Fruit fly (Drosophila melanogaster): ENCODE results near the gene CG7333.

Gene CG7333

DNA sequence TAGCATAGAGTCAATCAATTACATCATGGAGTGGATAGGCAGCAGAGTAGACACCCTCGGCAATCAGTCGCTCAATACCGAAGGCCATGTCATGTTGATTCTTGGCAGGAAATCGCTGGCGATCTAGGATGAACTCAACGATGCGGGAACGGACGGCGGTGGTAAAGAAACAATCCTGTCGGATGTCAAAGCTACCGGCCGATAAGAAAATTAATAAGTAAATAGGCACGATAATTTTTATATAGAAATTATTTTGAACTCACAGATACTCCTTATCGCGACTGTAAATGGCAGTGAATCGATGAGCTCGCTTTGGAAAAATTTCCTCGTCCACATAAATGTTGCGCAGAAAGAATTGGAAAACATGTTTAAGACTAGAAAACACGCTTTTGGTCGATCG is 37.6 kb downstream of the CG7333 start:
- no peak for TF ChIP-seq CG14655 (GFP tag; optimal IDR thresholded peaks at IDR 0.05)
- no peak for TF ChIP-seq CG10348 (GFP tag; IDR thresholded peaks at IDR 0.05)
- TF ChIP-seq Snoo (tag; optimal IDR thresholded peaks at IDR 0.05): no peak
- no peak for TF ChIP-seq CG17806 (tag; optimal IDR thresholded peaks at IDR 0.05)
- TF ChIP-seq EcR (GFP tag; optimal IDR thresholded peaks at IDR 0.05): no peak
- no peak for TF ChIP-seq CG32121 (GFP tag; IDR thresholded peaks at IDR 0.05)
- no peak for TF ChIP-seq CG4496 (GFP tag; IDR thresholded peaks at IDR 0.05)
- no peak for TF ChIP-seq CG9948 (tag; optimal IDR thresholded peaks at IDR 0.05)
- TF ChIP-seq CG8159 (tag; optimal IDR thresholded peaks at IDR 0.05): no peak
- TF ChIP-seq CG15710 (tag; optimal IDR thresholded peaks at IDR 0.05): no peak
- no peak for TF ChIP-seq CG13204 (GFP tag; optimal IDR thresholded peaks at IDR 0.05)
- TF ChIP-seq Pif1A (GFP tag; optimal IDR thresholded peaks at IDR 0.05): no peak

DNA sequence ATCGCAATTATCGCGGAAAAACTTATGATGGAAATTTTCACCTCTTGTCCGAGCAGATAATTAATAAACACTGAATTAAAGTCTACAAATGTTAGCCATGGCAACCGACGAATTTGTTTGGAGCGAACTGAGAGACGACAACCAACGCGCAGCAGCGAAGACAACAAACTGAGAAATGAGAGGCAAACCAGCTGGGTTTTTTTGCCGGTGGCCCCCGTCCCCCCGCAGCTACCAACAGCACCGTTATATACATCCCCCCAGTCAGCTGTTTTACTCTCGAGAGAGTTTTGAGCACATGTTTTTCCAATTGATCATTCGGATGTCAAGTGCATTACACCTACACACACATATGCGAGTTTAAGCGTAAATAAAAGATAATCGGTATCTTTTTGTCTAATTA is 40.6 kb downstream of the CG7333 start:
- no peak for TF ChIP-seq CG8301 (tag; optimal IDR thresholded peaks at IDR 0.05)
- TF ChIP-seq rn (GFP tag; IDR thresholded peaks at IDR 0.05): no peak
- no peak for TF ChIP-seq CG8159 (tag; optimal IDR thresholded peaks at IDR 0.05)
- TF ChIP-seq CG9948 (tag; optimal IDR thresholded peaks at IDR 0.05): no peak
- peak; percentile 17 for TF ChIP-seq CG13204 (GFP tag; optimal IDR thresholded peaks at IDR 0.05)
- TF ChIP-seq fd96Ca (GFP tag; IDR thresholded peaks at IDR 0.05): no peak
- TF ChIP-seq CG17806 (tag; optimal IDR thresholded peaks at IDR 0.05): no peak
- TF ChIP-seq gl (tag; optimal IDR thresholded peaks at IDR 0.05): no peak
- peak; percentile 40; the same call in 1 of the 2 replicates for TF ChIP-seq CG32121 (GFP tag; IDR thresholded peaks at IDR 0.05)
- no peak for TF ChIP-seq D1 (tag; optimal IDR thresholded peaks at IDR 0.05)
- TF ChIP-seq Snoo (tag; optimal IDR thresholded peaks at IDR 0.05): no peak
- TF ChIP-seq Pif1A (GFP tag; optimal IDR thresholded peaks at IDR 0.05): no peak
- TF ChIP-seq CG4496 (GFP tag; IDR thresholded peaks at IDR 0.05): peak; percentile 75
- no peak for TF ChIP-seq CG34367 (tag; optimal IDR thresholded peaks at IDR 0.05)
- no peak for TF ChIP-seq CG15710 (tag; optimal IDR thresholded peaks at IDR 0.05)
- peak; percentile 77 for TF ChIP-seq EcR (GFP tag; optimal IDR thresholded peaks at IDR 0.05)
- no peak for TF ChIP-seq CG14655 (GFP tag; optimal IDR thresholded peaks at IDR 0.05)
- no peak for TF ChIP-seq CG10348 (GFP tag; IDR thresholded peaks at IDR 0.05)
- no peak; the same call in 1 of the 2 replicates for TF ChIP-seq Ets98B (GFP tag; IDR thresholded peaks at IDR 0.05)
- TF ChIP-seq CG12605 (GFP tag; IDR thresholded peaks at IDR 0.05): peak; percentile 30; the same call in 1 of the 2 replicates
- no peak for TF ChIP-seq Pif1B (GFP tag; optimal IDR thresholded peaks at IDR 0.05)

DNA sequence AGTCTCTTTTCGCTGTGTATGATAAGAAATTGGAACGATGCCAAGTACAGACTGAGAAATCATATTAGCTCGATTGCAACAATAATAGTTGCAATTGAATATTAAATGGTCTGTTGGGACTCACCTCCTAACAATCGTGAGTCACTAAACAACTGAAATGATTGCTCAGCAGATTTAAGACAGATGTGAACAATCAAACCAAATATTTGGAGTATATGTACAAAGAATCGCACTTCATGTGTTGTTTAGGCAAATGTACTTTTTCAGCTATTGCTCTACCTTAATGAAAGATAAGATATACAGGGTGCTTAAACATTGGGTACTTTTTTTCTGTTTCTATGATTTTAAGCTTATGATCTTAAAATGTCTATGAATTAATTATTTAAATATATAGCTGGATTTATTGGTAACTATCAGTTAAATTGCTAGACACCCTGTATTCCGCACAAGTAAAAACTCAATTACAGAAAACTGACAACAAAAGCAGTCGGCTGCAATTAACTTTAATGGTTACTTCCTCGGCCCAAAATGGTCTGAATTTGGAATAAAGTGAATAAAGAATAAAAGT is 41.1 kb downstream of the CG7333 start:
- TF ChIP-seq CG15710 (tag; optimal IDR thresholded peaks at IDR 0.05) (peak; percentile 75), CG10348 (GFP tag; IDR thresholded peaks at IDR 0.05) (no peak), Pif1B (GFP tag; optimal IDR thresholded peaks at IDR 0.05) (peak; percentile 69), CG34367 (tag; optimal IDR thresholded peaks at IDR 0.05) (peak; percentile 68), EcR (GFP tag; optimal IDR thresholded peaks at IDR 0.05) (no peak), fd96Ca (GFP tag; IDR thresholded peaks at IDR 0.05) (no peak), CG8301 (tag; optimal IDR thresholded peaks at IDR 0.05) (peak; percentile 78), CG12605 (GFP tag; IDR thresholded peaks at IDR 0.05) (peak; percentile 92), CG13204 (GFP tag; optimal IDR thresholded peaks at IDR 0.05) (peak; percentile 3), rn (GFP tag; IDR thresholded peaks at IDR 0.05) (peak; percentile 69; the same call in 1 of the 2 replicates), D1 (tag; optimal IDR thresholded peaks at IDR 0.05) (no peak), Ets98B (GFP tag; IDR thresholded peaks at IDR 0.05) (peak; percentile 94), gl (tag; optimal IDR thresholded peaks at IDR 0.05) (peak; percentile 57), CG17806 (tag; optimal IDR thresholded peaks at IDR 0.05) (peak; percentile 80), Pif1A (GFP tag; optimal IDR thresholded peaks at IDR 0.05) (peak; percentile 57), CG32121 (GFP tag; IDR thresholded peaks at IDR 0.05) (peak; percentile 88), CG8159 (tag; optimal IDR thresholded peaks at IDR 0.05) (peak; percentile 79), CG4496 (GFP tag; IDR thresholded peaks at IDR 0.05) (peak; percentile 96), CG9948 (tag; optimal IDR thresholded peaks at IDR 0.05) (peak; percentile 75), CG14655 (GFP tag; optimal IDR thresholded peaks at IDR 0.05) (peak; percentile 83), Snoo (tag; optimal IDR thresholded peaks at IDR 0.05) (peak; percentile 57)

DNA sequence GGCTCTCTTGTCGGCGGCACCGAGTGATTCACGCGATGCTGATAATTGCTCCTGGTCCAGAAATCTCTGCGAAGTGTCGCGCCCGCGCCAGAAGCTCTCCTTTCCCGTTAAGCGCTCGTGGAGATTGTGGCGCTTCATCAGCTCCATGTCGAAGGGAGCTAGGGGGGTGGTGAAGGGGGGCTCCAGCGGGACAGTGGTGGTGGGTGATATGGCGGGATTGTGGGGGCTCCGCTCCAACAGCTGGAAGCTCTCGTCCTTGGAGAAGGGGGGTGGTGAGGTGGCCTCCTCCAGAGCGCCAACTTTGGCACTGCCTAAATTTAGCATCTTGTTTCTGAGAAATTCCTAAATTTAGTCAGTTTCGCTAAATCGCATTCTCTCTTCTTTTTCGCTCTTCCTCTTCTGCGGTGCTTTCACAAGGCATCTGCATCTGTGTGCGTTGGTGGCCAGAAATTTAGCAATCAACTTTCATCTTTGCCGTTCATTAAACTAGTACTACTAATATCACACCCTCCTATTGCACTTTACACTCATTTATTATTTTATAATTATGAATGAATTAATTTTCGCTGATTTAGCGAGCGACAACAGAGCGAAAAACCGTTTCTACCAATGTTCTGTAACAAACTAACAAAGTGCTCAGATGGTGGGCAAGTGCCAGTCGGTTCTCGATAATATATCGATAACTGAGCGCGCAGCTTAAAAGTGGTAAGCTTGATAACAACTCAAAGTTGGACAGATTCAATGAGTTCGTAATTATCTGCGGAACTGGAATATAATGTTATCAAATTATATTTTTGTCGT is 41.9 kb downstream of the CG7333 start, which contains the start of gene subdued:
Gene subdued (minus strand): TSS at position 631 of the 801 bp plus-strand sequence.
- TF ChIP-seq CG15710 (tag; optimal IDR thresholded peaks at IDR 0.05) (no peak), D1 (tag; optimal IDR thresholded peaks at IDR 0.05) (no peak), CG4496 (GFP tag; IDR thresholded peaks at IDR 0.05) (0 out of 3 replicates have a peak, but pooled peaks have one; percentile 23), gl (tag; optimal IDR thresholded peaks at IDR 0.05) (no peak), Snoo (tag; optimal IDR thresholded peaks at IDR 0.05) (no peak), CG8301 (tag; optimal IDR thresholded peaks at IDR 0.05) (no peak), CG13204 (GFP tag; optimal IDR thresholded peaks at IDR 0.05) (peak; percentile 7), fd96Ca (GFP tag; IDR thresholded peaks at IDR 0.05) (no peak), CG10348 (GFP tag; IDR thresholded peaks at IDR 0.05) (no peak), CG12605 (GFP tag; IDR thresholded peaks at IDR 0.05) (0 out of 2 replicates have a peak, but pooled peaks have one; percentile 29), EcR (GFP tag; optimal IDR thresholded peaks at IDR 0.05) (no peak), CG32121 (GFP tag; IDR thresholded peaks at IDR 0.05) (0 out of 2 replicates have a peak, but pooled peaks have one; percentile 11), CG14655 (GFP tag; optimal IDR thresholded peaks at IDR 0.05) (no peak)

DNA sequence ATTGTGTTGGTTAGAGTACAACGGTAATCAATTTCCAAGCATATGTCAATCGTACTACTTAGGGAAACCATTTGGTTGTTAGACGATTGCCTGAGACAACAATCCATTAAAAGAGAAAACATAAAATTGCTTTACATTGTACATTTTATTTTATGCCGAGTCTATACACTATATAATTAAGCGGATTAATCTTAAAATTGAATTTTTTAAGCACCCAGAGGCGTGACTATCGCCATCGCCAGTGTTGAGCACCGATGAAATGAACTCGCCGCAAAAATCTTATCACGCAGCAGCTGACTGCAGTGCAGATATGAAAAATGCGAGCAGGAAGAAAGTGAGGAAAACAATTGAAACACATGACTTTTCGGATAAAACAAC is 42.4 kb downstream of the CG7333 start:
- TF ChIP-seq Ets98B (GFP tag; IDR thresholded peaks at IDR 0.05): peak; percentile 20; the same call in 1 of the 2 replicates
- no peak for TF ChIP-seq Snoo (tag; optimal IDR thresholded peaks at IDR 0.05)
- 0 out of 3 replicates have a peak, but pooled peaks have one; percentile 23 for TF ChIP-seq CG4496 (GFP tag; IDR thresholded peaks at IDR 0.05)
- TF ChIP-seq CG13204 (GFP tag; optimal IDR thresholded peaks at IDR 0.05): no peak
